Fruit fly (Drosophila melanogaster) whole organism, adult: ENCODE results near the gene danr.

Experiments
- Hr96 ChIP-seq: fragments of 200-800 bp; sonication (Bioruptor generic); optimal IDR thresholded peaks from 2 replicates; lab custom pipeline; 2016; ENCODE audit warnings: missing biosample characterization, missing genetic modification characterization
- pad ChIP-seq: fragments of 200-800 bp; sonication (Bioruptor generic); optimal IDR thresholded peaks from 3 replicates; lab custom pipeline; 2017; ENCODE audit warnings: missing biosample characterization, missing genetic modification characterization, mild to moderate bottlenecking, moderate library complexity, missing genetic modification reagents
- toe ChIP-seq: fragments of 200-800 bp; sonication (Bioruptor generic); optimal IDR thresholded peaks from 2 replicates; lab custom pipeline; 2016; ENCODE audit warnings: missing biosample characterization, missing genetic modification characterization

DNA sequence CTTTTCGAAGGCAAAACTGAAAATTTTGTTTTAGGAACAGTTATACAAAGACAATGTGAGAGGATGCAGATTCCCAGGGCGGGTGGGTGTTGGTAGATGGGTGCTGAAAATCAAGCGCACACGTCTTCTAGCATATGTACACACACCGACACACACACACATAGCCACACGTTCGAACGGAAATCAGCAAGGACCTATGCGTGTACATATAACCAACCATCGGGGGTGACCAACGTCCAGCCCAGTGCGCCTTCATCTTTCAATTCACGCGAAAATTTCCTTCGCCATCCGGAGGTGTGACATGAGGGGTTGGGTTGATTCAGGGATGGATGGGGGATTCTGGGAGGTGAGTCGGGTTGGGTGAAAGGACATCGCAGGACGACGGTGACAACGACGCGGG is 43.6 kb downstream of the danr start:
- TF ChIP-seq toe (GFP tag; lab: Kevin White, UChicago) = no peak
- TF ChIP-seq Hr96 (GFP tag; lab: Kevin White, UChicago) = no peak
- TF ChIP-seq pad (GFP tag; lab: Kevin White, UChicago) = no peak
